Worm (Caenorhabditis elegans): ENCODE data around the gene F10E9.11.
"Not testable (repeated sequence)": the region's sequence is repeated elsewhere in the genome, so short reads cannot be mapped to it uniquely, and the experiment has no call there.

Gene F10E9.11

ce11 chrIII:8354644-8355461 lies 35.8 kb upstream of the F10E9.11 start, which contains the start of gene unc-116:
unc-116 (minus strand) TSS chrIII:8355174.
- TF ChIP-seq hmg-4 (GFP tag; optimal IDR thresholded peaks at IDR 0.05) (peak; percentile 63), B0310.2 (tag; optimal IDR thresholded peaks at IDR 0.05) (no peak)

ce11 chrIII:8347822-8348221 lies 28.8 kb upstream of the F10E9.11 start, which contains the start of gene clc-29:
clc-29 (minus strand) TSS chrIII:8347922.
- not testable (repeated sequence) for TF ChIP-seq F13C5.2 (tag; optimal IDR thresholded peaks at IDR 0.05); flt-1 (GFP tag; IDR thresholded peaks at IDR 0.05); aly-1 (tag; optimal IDR thresholded peaks at IDR 0.05)

ce11 chrIII:8344283-8344682 lies 25.2 kb upstream of the F10E9.11 start, which contains the start of gene ZC262.7:
ZC262.7 (minus strand) TSS chrIII:8344336.
- TF ChIP-seq ama-1 (optimal IDR thresholded peaks at IDR 0.05); ceh-13 (GFP tag; optimal IDR thresholded peaks at IDR 0.05); hmbx-1 (tag; optimal IDR thresholded peaks at IDR 0.05): not testable (repeated sequence)

- not testable (repeated sequence) for TF ChIP-seq ceh-36 (tag; optimal IDR thresholded peaks at IDR 0.05); ets-7 (tag; optimal IDR thresholded peaks at IDR 0.05); sea-1 (GFP tag; conservative IDR thresholded peaks at IDR 0.05)
These were observed 20.3 kb upstream of the F10E9.11 start, which contains the start of gene clc-28 for ce11 chrIII:8339372-8339771. clc-28 (minus strand) TSS chrIII:8339472.

ce11 chrIII:8334432-8334831 lies 15.4 kb upstream of the F10E9.11 start, which contains the start of gene ZC262.4:
ZC262.4 (minus strand) TSS chrIII:8334532.
- TF ChIP-seq tbx-11 (GFP tag; IDR thresholded peaks at IDR 0.05) (no peak), ama-1 (optimal IDR thresholded peaks at IDR 0.05) (no peak), aly-1 (tag; optimal IDR thresholded peaks at IDR 0.05) (no peak), F13C5.2 (tag; optimal IDR thresholded peaks at IDR 0.05) (no peak), hnd-1 (tag; optimal IDR thresholded peaks at IDR 0.05) (no peak), ceh-13 (GFP tag; optimal IDR thresholded peaks at IDR 0.05) (no peak), ets-7 (tag; optimal IDR thresholded peaks at IDR 0.05) (no peak), tra-4 (tag; optimal IDR thresholded peaks at IDR 0.05) (no peak), tbx-37 (GFP tag; conservative IDR thresholded peaks at IDR 0.05) (no peak), flt-1 (GFP tag; IDR thresholded peaks at IDR 0.05) (no peak), hmg-4 (GFP tag; optimal IDR thresholded peaks at IDR 0.05) (no peak), scrt-1 (GFP tag; IDR thresholded peaks at IDR 0.05) (no peak), hmbx-1 (tag; optimal IDR thresholded peaks at IDR 0.05) (no peak), pes-1 (GFP tag; IDR thresholded peaks at IDR 0.05) (no peak), B0310.2 (tag; optimal IDR thresholded peaks at IDR 0.05) (no peak), ceh-36 (tag; optimal IDR thresholded peaks at IDR 0.05) (no peak), sea-1 (GFP tag; conservative IDR thresholded peaks at IDR 0.05) (no peak)

ce11 chrIII:8331779-8332178 lies 12.7 kb upstream of the F10E9.11 start, which contains the start of the genes mrps-18A and ZC262.2:
mrps-18A (minus strand) TSS chrIII:8331919.
ZC262.2 (plus strand) TSS chrIII:8332062.
- no peak for TF ChIP-seq F13C5.2 (tag; optimal IDR thresholded peaks at IDR 0.05)
- TF ChIP-seq hmg-4 (GFP tag; optimal IDR thresholded peaks at IDR 0.05): no peak
- no peak for TF ChIP-seq ceh-36 (tag; optimal IDR thresholded peaks at IDR 0.05)
- no peak for TF ChIP-seq aly-1 (tag; optimal IDR thresholded peaks at IDR 0.05)
- TF ChIP-seq hnd-1 (tag; optimal IDR thresholded peaks at IDR 0.05): no peak
- no peak for TF ChIP-seq ama-1 (optimal IDR thresholded peaks at IDR 0.05)
- TF ChIP-seq sea-1 (GFP tag; conservative IDR thresholded peaks at IDR 0.05): no peak
- no peak for TF ChIP-seq hmbx-1 (tag; optimal IDR thresholded peaks at IDR 0.05)
- TF ChIP-seq tbx-11 (GFP tag; IDR thresholded peaks at IDR 0.05): no peak
- no peak for TF ChIP-seq B0310.2 (tag; optimal IDR thresholded peaks at IDR 0.05)
- TF ChIP-seq scrt-1 (GFP tag; IDR thresholded peaks at IDR 0.05): no peak

ce11 chrIII:8331211-8331610 lies 12.2 kb upstream of the F10E9.11 start, which contains the start of gene iglr-2:
iglr-2 (minus strand) TSS chrIII:8331311.
- no peak for TF ChIP-seq tbx-37 (GFP tag; conservative IDR thresholded peaks at IDR 0.05)
- no peak for TF ChIP-seq sea-1 (GFP tag; conservative IDR thresholded peaks at IDR 0.05)
- no peak for TF ChIP-seq F13C5.2 (tag; optimal IDR thresholded peaks at IDR 0.05)
- no peak for TF ChIP-seq hmg-4 (GFP tag; optimal IDR thresholded peaks at IDR 0.05)
- TF ChIP-seq B0310.2 (tag; optimal IDR thresholded peaks at IDR 0.05): no peak
- TF ChIP-seq hnd-1 (tag; optimal IDR thresholded peaks at IDR 0.05): no peak
- TF ChIP-seq ets-7 (tag; optimal IDR thresholded peaks at IDR 0.05): no peak

ce11 chrIII:8325574-8326513 lies 6.8 kb upstream of the F10E9.11 start, which contains the start of gene ZC262.13:
ZC262.13 (plus strand) TSS chrIII:8326214.
- no peak for TF ChIP-seq flt-1 (GFP tag; IDR thresholded peaks at IDR 0.05)
- no peak for TF ChIP-seq tra-4 (tag; optimal IDR thresholded peaks at IDR 0.05)
- no peak for TF ChIP-seq ama-1 (optimal IDR thresholded peaks at IDR 0.05)
- TF ChIP-seq aly-1 (tag; optimal IDR thresholded peaks at IDR 0.05): no peak
- no peak for TF ChIP-seq ets-7 (tag; optimal IDR thresholded peaks at IDR 0.05)
- no peak for TF ChIP-seq B0310.2 (tag; optimal IDR thresholded peaks at IDR 0.05)
- no peak for TF ChIP-seq ceh-36 (tag; optimal IDR thresholded peaks at IDR 0.05)
- no peak for TF ChIP-seq tbx-11 (GFP tag; IDR thresholded peaks at IDR 0.05)

All from whole organism, early embryonic.